Fruit fly (Drosophila melanogaster) Kc167 (cell line): ENCODE data around the gene Phyhd1.

Source experiments
- Myc ChIP-seq: fragments of >200 bp; optimal IDR thresholded peaks from 2 replicates; lab custom pipeline; 2017; ENCODE audit warnings: missing external identifiers
- Sin3A ChIP-seq: fragments of >200 bp; optimal IDR thresholded peaks from 2 replicates; lab custom pipeline; 2018; ENCODE audit warnings: missing external identifiers
- h ChIP-seq: fragments of >200 bp; optimal IDR thresholded peaks from 3 replicates; lab custom pipeline; 2018; ENCODE audit warnings: missing external identifiers
- insv ChIP-seq: fragments of >200 bp; optimal IDR thresholded peaks from 3 replicates; lab custom pipeline; 2018; ENCODE audit warnings: missing external identifiers
- psq ChIP-seq: fragments of >200 bp; optimal IDR thresholded peaks from 2 replicates; lab custom pipeline; 2017; ENCODE audit warnings: missing external identifiers
- ttk ChIP-seq: sonication (Bioruptor generic); optimal IDR thresholded peaks from 2 replicates; lab custom pipeline; 2017; ENCODE audit warnings: missing external identifiers

dm6 chr3R:10678935-10679565, 1.7 kb downstream of the Phyhd1 start:
- no peak for TF ChIP-seq ttk (lab: Kevin White, UChicago)
- no peak for TF ChIP-seq Sin3A
- TF ChIP-seq psq (lab: Kevin White, UChicago): no peak
- TF ChIP-seq h (lab: Kevin White, UChicago): no peak
- no peak for TF ChIP-seq insv (lab: Kevin White, UChicago)
- no peak for TF ChIP-seq Myc (lab: Kevin White, UChicago)
